Fruit fly (Drosophila melanogaster) whole organism: ENCODE data around the gene CG17648.

ENCODE experiments used
- CG8478 ChIP-seq: fragments of >200 bp; optimal IDR thresholded peaks from 2 replicates; lab custom pipeline; 2018; ENCODE audit warnings: inconsistent platforms
- Dll ChIP-seq: fragments of >200 bp; optimal IDR thresholded peaks from 2 replicates; lab custom pipeline; 2017
- EcR ChIP-seq, 2 experiments: fragments of >200 bp; optimal IDR thresholded peaks; 2 replicates each; lab custom pipeline; 2017; ENCODE audit warnings: missing biosample characterization in 2 of 2, missing genetic modification characterization in 2 of 2, missing genetic modification reagents in 2 of 2
- pan ChIP-seq: fragments of >200 bp; optimal IDR thresholded peaks from 2 replicates; lab custom pipeline; 2017
- psq ChIP-seq: fragments of >200 bp; optimal IDR thresholded peaks from 2 replicates; lab custom pipeline; 2017
- usp ChIP-seq: fragments of >200 bp; optimal IDR thresholded peaks from 2 replicates; lab custom pipeline; 2017; ENCODE audit warnings: missing biosample characterization, missing genetic modification characterization, mixed read lengths

Gene CG17648

dm6 chr2L:1751953-1752352 lies at the start of gene CG17648, which contains the start of gene CG17712:
CG17648 (plus strand) TSS chr2L:1752308.
CG17712 (minus strand) TSS chr2L:1752122.
- no peak for TF ChIP-seq usp (GFP tag; lab: Kevin White, UChicago)
- TF ChIP-seq CG8478 (lab: Kevin White, UChicago) = no peak

dm6 chr2L:1704746-1705145 lies 47.4 kb upstream of the CG17648 start, which contains the start of gene cpb:
cpb (plus strand) TSS chr2L:1704902.
- no peak for TF ChIP-seq usp (GFP tag; lab: Kevin White, UChicago)
- TF ChIP-seq EcR (GFP tag; optimal IDR thresholded peaks at IDR 0.05; lab: Kevin White, UChicago) = no peak
- TF ChIP-seq CG8478 (lab: Kevin White, UChicago) = no peak
- TF ChIP-seq Dll (lab: Kevin White, UChicago) = no peak
- no peak for TF ChIP-seq psq (lab: Kevin White, UChicago)
- TF ChIP-seq pan (lab: Kevin White, UChicago) = no peak

- TF ChIP-seq Dll (lab: Kevin White, UChicago) (no peak), psq (lab: Kevin White, UChicago) (no peak), CG8478 (lab: Kevin White, UChicago) (no peak), EcR (GFP tag; optimal IDR thresholded peaks at IDR 0.05; lab: Kevin White, UChicago) (no peak), usp (GFP tag; lab: Kevin White, UChicago) (no peak), pan (lab: Kevin White, UChicago) (no peak)
Observed at dm6 chr2L:1706961-1707360, 45.1 kb upstream of the CG17648 start.

- TF ChIP-seq CG8478 (lab: Kevin White, UChicago) (no peak), usp (GFP tag; lab: Kevin White, UChicago) (no peak), EcR (GFP tag; optimal IDR thresholded peaks at IDR 0.05; lab: Kevin White, UChicago) (no peak), psq (lab: Kevin White, UChicago) (no peak), pan (lab: Kevin White, UChicago) (no peak), Dll (lab: Kevin White, UChicago) (no peak)
Observed at dm6 chr2L:1708110-1708509, 44.0 kb upstream of the CG17648 start.

- TF ChIP-seq Dll (lab: Kevin White, UChicago) (no peak), CG8478 (lab: Kevin White, UChicago) (no peak), usp (GFP tag; lab: Kevin White, UChicago) (no peak), psq (lab: Kevin White, UChicago) (no peak), EcR (GFP tag; optimal IDR thresholded peaks at IDR 0.05; lab: Kevin White, UChicago) (no peak), pan (lab: Kevin White, UChicago) (no peak)
Observed at dm6 chr2L:1709316-1709715, 42.8 kb upstream of the CG17648 start.

- TF ChIP-seq Dll (lab: Kevin White, UChicago) = no peak
Observed at dm6 chr2L:1710224-1710623, 41.9 kb upstream of the CG17648 start, which contains the start of the genes CG17660 and mRpL48. CG17660 (minus strand) TSS chr2L:1710421. mRpL48 (plus strand) TSS chr2L:1710462.

dm6 chr2L:1715699-1716333 lies 36.3 kb upstream of the CG17648 start, which contains the start of gene frtz:
frtz (minus strand) TSS chr2L:1715851.
- TF ChIP-seq psq (lab: Kevin White, UChicago) (no peak), usp (GFP tag; lab: Kevin White, UChicago) (no peak), CG8478 (lab: Kevin White, UChicago) (no peak), pan (lab: Kevin White, UChicago) (no peak), Dll (lab: Kevin White, UChicago) (no peak), EcR (GFP tag; optimal IDR thresholded peaks at IDR 0.05; lab: Kevin White, UChicago) (no peak)

dm6 chr2L:1717247-1717646 lies 34.9 kb upstream of the CG17648 start:
- no peak for TF ChIP-seq EcR (GFP tag; optimal IDR thresholded peaks at IDR 0.05; lab: Kevin White, UChicago)
- no peak for TF ChIP-seq pan (lab: Kevin White, UChicago)
- TF ChIP-seq CG8478 (lab: Kevin White, UChicago) = no peak

dm6 chr2L:1719971-1720370 lies 32.1 kb upstream of the CG17648 start:
- no peak for TF ChIP-seq Dll (lab: Kevin White, UChicago)

dm6 chr2L:1720846-1721506 lies 31.1 kb upstream of the CG17648 start:
- TF ChIP-seq EcR (GFP tag; optimal IDR thresholded peaks at IDR 0.05; lab: Kevin White, UChicago) (no peak), usp (GFP tag; lab: Kevin White, UChicago) (no peak), psq (lab: Kevin White, UChicago) (no peak), pan (lab: Kevin White, UChicago) (no peak), Dll (lab: Kevin White, UChicago) (no peak), CG8478 (lab: Kevin White, UChicago) (no peak)

dm6 chr2L:1722260-1722659 lies 29.8 kb upstream of the CG17648 start:
- TF ChIP-seq psq (lab: Kevin White, UChicago) (no peak), Dll (lab: Kevin White, UChicago) (no peak), CG8478 (lab: Kevin White, UChicago) (no peak), EcR (GFP tag; optimal IDR thresholded peaks at IDR 0.05; lab: Kevin White, UChicago) (no peak), usp (GFP tag; lab: Kevin White, UChicago) (no peak), pan (lab: Kevin White, UChicago) (no peak)
